Worm (Caenorhabditis elegans): ENCODE results near the gene T23F6.5.

T23F6.5 gene

ce11 chrIV:12715947-12716382 lies 25.4 kb downstream of the T23F6.5 start (continued):
- TF ChIP-seq madf-5 (GFP tag; IDR thresholded peaks at IDR 0.05), result no peak
- no peak for TF ChIP-seq nhr-76 (tag; optimal IDR thresholded peaks at IDR 0.05)
- no peak for TF ChIP-seq ama-1 (optimal IDR thresholded peaks at IDR 0.05)
- no peak for TF ChIP-seq ceh-28 (tag; optimal IDR thresholded peaks at IDR 0.05)
- no peak for TF ChIP-seq mes-2 (tag; optimal IDR thresholded peaks at IDR 0.05; ENCODE audit: poor library complexity, severe bottlenecking)
- no peak for TF ChIP-seq aly-2 (tag; optimal IDR thresholded peaks at IDR 0.05)
- no peak for TF ChIP-seq lin-38 (GFP tag; IDR thresholded peaks at IDR 0.05)
- no peak for TF ChIP-seq spr-1 (tag; optimal IDR thresholded peaks at IDR 0.05)
- TF ChIP-seq ceh-82 (tag; optimal IDR thresholded peaks at IDR 0.05), result no peak
- no peak for TF ChIP-seq zip-2 (tag; optimal IDR thresholded peaks at IDR 0.05)

ce11 chrIV:12711644-12712043 lies 29.7 kb downstream of the T23F6.5 start, which contains the start of gene C27D8.3:
TSS of gene C27D8.3 (minus strand) at chrIV:12711744.
- no peak for TF ChIP-seq rbr-2 (tag; optimal IDR thresholded peaks at IDR 0.05)
- TF ChIP-seq arid-1 (GFP tag; conservative IDR thresholded peaks at IDR 0.05), result no peak
- TF ChIP-seq R02D3.7 (tag; optimal IDR thresholded peaks at IDR 0.05), result no peak

- no peak for TF ChIP-seq zip-2 (tag; optimal IDR thresholded peaks at IDR 0.05)
- TF ChIP-seq mxl-3 (GFP tag; optimal IDR thresholded peaks at IDR 0.05), result peak; percentile 92
- no peak for TF ChIP-seq pqm-1 (tag; optimal IDR thresholded peaks at IDR 0.05)
- TF ChIP-seq ctbp-1 (GFP tag; IDR thresholded peaks at IDR 0.05), result no peak
- no peak for TF ChIP-seq daf-16 (GFP tag; optimal IDR thresholded peaks at IDR 0.05)
- no peak for TF ChIP-seq daf-16 (tag; optimal IDR thresholded peaks at IDR 0.05)
- peak; percentile 85 for TF ChIP-seq nhr-28 (tag; optimal IDR thresholded peaks at IDR 0.05)
- TF ChIP-seq tag-97 (GFP tag; IDR thresholded peaks at IDR 0.05), result no peak
- TF ChIP-seq hlh-11 (tag; optimal IDR thresholded peaks at IDR 0.05), result peak; percentile 44
- TF ChIP-seq mdl-1 (tag; optimal IDR thresholded peaks at IDR 0.05), result peak; percentile 12 to 86
Measured at ce11 chrIV:12710996-12711395, 30.3 kb downstream of the T23F6.5 start, which contains the start of gene C27D8.2. TSS of gene C27D8.2 (plus strand) at chrIV:12711217.

- TF ChIP-seq daf-12 (tag; optimal IDR thresholded peaks at IDR 0.05) (no peak), zip-11 (GFP tag; IDR thresholded peaks at IDR 0.05) (no peak), lin-1 (GFP tag; IDR thresholded peaks at IDR 0.05) (no peak), ceh-32 (tag; optimal IDR thresholded peaks at IDR 0.05; ENCODE audit: poor library complexity) (no peak), zfp-2 (tag; optimal IDR thresholded peaks at IDR 0.05) (no peak), tra-1 (GFP tag; IDR thresholded peaks at IDR 0.05) (no peak), Y105C5A.15 (GFP tag; IDR thresholded peaks at IDR 0.05) (no peak), jun-1 (tag; optimal IDR thresholded peaks at IDR 0.05) (no peak), D1046.2 (GFP tag; IDR thresholded peaks at IDR 0.05) (no peak), dve-1 (tag; optimal IDR thresholded peaks at IDR 0.05; ENCODE audit: insufficient read depth) (no peak), aly-2 (tag; optimal IDR thresholded peaks at IDR 0.05) (no peak), unc-62 (GFP tag; optimal IDR thresholded peaks at IDR 0.05 in 1 of 2) (no peak), unc-62 (tag; optimal IDR thresholded peaks at IDR 0.05) (no peak), sdz-12 (GFP tag; optimal IDR thresholded peaks at IDR 0.05) (no peak), F44E2.7 (GFP tag; IDR thresholded peaks at IDR 0.05) (no peak)
Measured at ce11 chrIV:12703811-12704210, 37.5 kb downstream of the T23F6.5 start, which contains the start of gene C27D8.4. TSS of gene C27D8.4 (plus strand) at chrIV:12704111.

ce11 chrIV:12700944-12701343 lies 40.4 kb downstream of the T23F6.5 start:
- TF ChIP-seq daf-8 (GFP tag; IDR thresholded peaks at IDR 0.05) (no peak), lin-13 (GFP tag; optimal IDR thresholded peaks at IDR 0.05) (no peak), ama-1 (optimal IDR thresholded peaks at IDR 0.05) (no peak), hmg-1.1 (GFP tag; IDR thresholded peaks at IDR 0.05) (no peak), dve-1 (tag; optimal IDR thresholded peaks at IDR 0.05; ENCODE audit: insufficient read depth) (no peak), set-16 (GFP tag; IDR thresholded peaks at IDR 0.05) (no peak), ceh-82 (tag; optimal IDR thresholded peaks at IDR 0.05) (no peak), gei-8 (GFP tag; optimal IDR thresholded peaks at IDR 0.05) (no peak), attf-4 (tag; optimal IDR thresholded peaks at IDR 0.05) (no peak), tag-97 (GFP tag; IDR thresholded peaks at IDR 0.05) (no peak), saeg-2 (GFP tag; IDR thresholded peaks at IDR 0.05) (no peak), nhr-11 (tag; optimal IDR thresholded peaks at IDR 0.05) (no peak), hlh-11 (tag; optimal IDR thresholded peaks at IDR 0.05) (peak; percentile 37), ceh-32 (tag; optimal IDR thresholded peaks at IDR 0.05; ENCODE audit: poor library complexity) (no peak), rbr-2 (tag; optimal IDR thresholded peaks at IDR 0.05) (no peak), unc-39 (tag; optimal IDR thresholded peaks at IDR 0.05) (no peak), nhr-28 (tag; optimal IDR thresholded peaks at IDR 0.05) (peak; percentile 45), dmd-6 (GFP tag; IDR thresholded peaks at IDR 0.05) (0 out of 2 replicates have a peak, but pooled peaks have one; percentile 6), daf-16 (GFP tag; optimal IDR thresholded peaks at IDR 0.05) (no peak), daf-16 (tag; optimal IDR thresholded peaks at IDR 0.05) (peak; percentile 40)
